Fruit fly (Drosophila melanogaster) whole organism, embryonic: Measurements from ENCODE around the gene Dlc90F.
A peak's percentile ranks its signal among the peaks of the same experiment; 100 is the strongest.

Source experiments
- Awh ChIP-seq: fragments of 200-800 bp; sonication (Bioruptor generic); IDR thresholded peaks from 2 replicates; pipeline ENCODE4, ENCODE4 v1.3.6; 2022; ENCODE audit warnings: missing biosample characterization, missing genetic modification characterization
- Bgb ChIP-seq: fragments of 200-800 bp; sonication (Bioruptor generic); IDR thresholded peaks from 2 replicates; pipeline ENCODE4 v1.3.6; 2022; ENCODE audit warnings: missing biosample characterization, missing genetic modification characterization; ENCODE audit not compliant: partially characterized antibody
- CG10274 ChIP-seq: fragments of 200-800 bp; sonication (Bioruptor generic); optimal IDR thresholded peaks from 3 replicates; lab custom pipeline; 2017; ENCODE audit warnings: missing biosample characterization, mild to moderate bottlenecking, missing genetic modification characterization
- CG10366 ChIP-seq: fragments of 200-800 bp; sonication (Bioruptor generic); IDR thresholded peaks from 2 replicates; pipeline ENCODE4 v1.3.6; 2022; ENCODE audit warnings: missing biosample characterization, missing genetic modification characterization
- CG10431 ChIP-seq: fragments of 200-800 bp; sonication (Bioruptor generic); optimal IDR thresholded peaks from 3 replicates; lab custom pipeline; 2018; ENCODE audit warnings: missing biosample characterization, mild to moderate bottlenecking, missing genetic modification characterization
- CG11456 ChIP-seq: fragments of 200-800 bp; sonication (Bioruptor generic); IDR thresholded peaks from 3 replicates; pipeline ENCODE4 v1.3.6; 2022; ENCODE audit warnings: missing biosample characterization, missing genetic modification characterization
- CG11504 ChIP-seq: fragments of 200-800 bp; sonication (Bioruptor generic); optimal IDR thresholded peaks from 3 replicates; lab custom pipeline; 2019; ENCODE audit warnings: missing biosample characterization, mild to moderate bottlenecking, missing genetic modification characterization, moderate library complexity
- CG1233 ChIP-seq: fragments of 200-800 bp; sonication (Bioruptor generic); optimal IDR thresholded peaks from 4 replicates; lab custom pipeline; 2018; ENCODE audit warnings: missing biosample characterization, mild to moderate bottlenecking, missing genetic modification characterization
- CG14667 ChIP-seq: fragments of 200-800 bp; sonication (Bioruptor generic); IDR thresholded peaks from 2 replicates; pipeline ENCODE4 v1.3.6; 2022; ENCODE audit warnings: missing biosample characterization, missing genetic modification characterization
- CG15696 ChIP-seq: fragments of 200-800 bp; sonication (Bioruptor generic); optimal IDR thresholded peaks from 2 replicates; lab custom pipeline; 2019; ENCODE audit warnings: missing biosample characterization, mild to moderate bottlenecking, missing genetic modification characterization, moderate library complexity
- CG1602 ChIP-seq: fragments of 200-800 bp; sonication (Bioruptor generic); optimal IDR thresholded peaks from 3 replicates; lab custom pipeline; 2016; ENCODE audit warnings: missing biosample characterization, missing genetic modification characterization
- CG16863 ChIP-seq: fragments of 200-800 bp; sonication (Bioruptor generic); optimal IDR thresholded peaks from 3 replicates; lab custom pipeline; 2016; ENCODE audit warnings: missing biosample characterization, missing genetic modification characterization
- CG17359 ChIP-seq: fragments of 200-800 bp; sonication (Bioruptor generic); optimal IDR thresholded peaks from 3 replicates; lab custom pipeline; 2018; ENCODE audit warnings: missing biosample characterization, mild to moderate bottlenecking, missing genetic modification characterization, moderate library complexity
- CG18619 ChIP-seq: fragments of 200-800 bp; sonication (Bioruptor generic); optimal IDR thresholded peaks from 3 replicates; lab custom pipeline; 2017; ENCODE audit warnings: missing biosample characterization, mild to moderate bottlenecking, missing genetic modification characterization
- CG18764 ChIP-seq: fragments of 200-800 bp; sonication (Bioruptor generic); optimal IDR thresholded peaks from 3 replicates; lab custom pipeline; 2016; ENCODE audit warnings: missing biosample characterization, missing genetic modification characterization
- CG2712 ChIP-seq: fragments of 200-800 bp; optimal IDR thresholded peaks from 3 replicates; lab custom pipeline; 2019; ENCODE audit warnings: missing biosample characterization, mild to moderate bottlenecking, missing genetic modification characterization, moderate library complexity
- CG42726 ChIP-seq: fragments of 200-800 bp; sonication (Bioruptor generic); IDR thresholded peaks from 2 replicates; pipeline ENCODE4 v1.3.6; 2022; ENCODE audit warnings: missing biosample characterization, missing genetic modification characterization; ENCODE audit not compliant: partially characterized antibody
- CG4424 ChIP-seq: fragments of 200-800 bp; sonication (Bioruptor generic); optimal IDR thresholded peaks from 3 replicates; lab custom pipeline; 2016; ENCODE audit warnings: missing biosample characterization, missing genetic modification characterization
- CG6683 ChIP-seq: fragments of 200-800 bp; sonication (Bioruptor generic); optimal IDR thresholded peaks from 2 replicates; lab custom pipeline; 2017; ENCODE audit warnings: missing biosample characterization, mild to moderate bottlenecking, missing genetic modification characterization, missing genetic modification reagents
- CG6813 ChIP-seq: fragments of 200-800 bp; sonication (Bioruptor generic); optimal IDR thresholded peaks from 2 replicates; lab custom pipeline; 2017; ENCODE audit warnings: missing biosample characterization, missing genetic modification characterization, mild to moderate bottlenecking, moderate library complexity, missing genetic modification reagents
- CG6854 ChIP-seq: fragments of 200-800 bp; sonication (Bioruptor generic); optimal IDR thresholded peaks from 3 replicates; lab custom pipeline; 2017; ENCODE audit warnings: missing biosample characterization, mild to moderate bottlenecking, missing genetic modification characterization
- CG8944 ChIP-seq: fragments of 200-800 bp; sonication (Bioruptor generic); optimal IDR thresholded peaks from 3 replicates; lab custom pipeline; 2016; ENCODE audit warnings: missing biosample characterization, missing genetic modification characterization
- Camta ChIP-seq: fragments of 200-800 bp; sonication (Bioruptor generic); optimal IDR thresholded peaks from 2 replicates; lab custom pipeline; 2016; ENCODE audit warnings: missing biosample characterization, missing genetic modification characterization
- Chrac-16 ChIP-seq: fragments of 200-800 bp; sonication (Bioruptor generic); optimal IDR thresholded peaks from 3 replicates; lab custom pipeline; 2016; ENCODE audit warnings: missing biosample characterization, missing genetic modification characterization
- Dbx ChIP-seq: fragments of 200-800 bp; sonication (Bioruptor generic); IDR thresholded peaks from 3 replicates; pipeline ENCODE4 v1.3.6; 2022; ENCODE audit warnings: missing biosample characterization, missing genetic modification characterization
- Dip2 ChIP-seq: fragments of 200-800 bp; sonication (Bioruptor generic); IDR thresholded peaks from 2 replicates; pipeline ENCODE4 v1.3.6; 2022; ENCODE audit warnings: missing biosample characterization, missing genetic modification characterization
- Fer3 ChIP-seq: fragments of 200-800 bp; sonication (Bioruptor generic); optimal IDR thresholded peaks from 2 replicates; lab custom pipeline; 2018; ENCODE audit warnings: missing biosample characterization, mild to moderate bottlenecking, missing genetic modification characterization, moderate library complexity
- Hr39 ChIP-seq: fragments of >200 bp; optimal IDR thresholded peaks from 2 replicates; lab custom pipeline; 2017
- Kr ChIP-seq: fragments of 200-800 bp; sonication (Bioruptor generic); optimal IDR thresholded peaks from 2 replicates; lab custom pipeline; 2017; ENCODE audit warnings: missing biosample characterization, mild to moderate bottlenecking, missing genetic modification characterization
- NK7.1 ChIP-seq: fragments of 200-800 bp; sonication (Bioruptor generic); optimal IDR thresholded peaks from 3 replicates; lab custom pipeline; 2016; ENCODE audit warnings: missing biosample characterization, missing genetic modification characterization
- Oaz ChIP-seq: fragments of 200-800 bp; sonication (Bioruptor generic); IDR thresholded peaks from 2 replicates; pipeline ENCODE4 v1.3.6; 2022; ENCODE audit warnings: missing biosample characterization, missing genetic modification characterization
- Ptx1 ChIP-seq: fragments of 200-800 bp; sonication (Bioruptor generic); IDR thresholded peaks from 2 replicates; pipeline ENCODE4 v1.3.6; 2022; ENCODE audit warnings: missing biosample characterization, missing genetic modification characterization
- Ssrp ChIP-seq: fragments of 200-800 bp; sonication (Bioruptor generic); optimal IDR thresholded peaks from 2 replicates; lab custom pipeline; 2018; ENCODE audit warnings: missing biosample characterization, mild to moderate bottlenecking, missing genetic modification characterization, moderate library complexity
- ab ChIP-seq: fragments of 200-800 bp; sonication (Bioruptor generic); optimal IDR thresholded peaks from 2 replicates; lab custom pipeline; 2016; ENCODE audit warnings: missing biosample characterization, missing genetic modification characterization
- crc ChIP-seq: fragments of 200-800 bp; sonication (Bioruptor generic); optimal IDR thresholded peaks from 2 replicates; lab custom pipeline; 2016; ENCODE audit warnings: missing biosample characterization, missing genetic modification characterization
- crol ChIP-seq: fragments of 200-800 bp; sonication (Bioruptor generic); IDR thresholded peaks from 2 replicates; pipeline ENCODE4 v1.3.6; 2022; ENCODE audit warnings: missing biosample characterization, missing genetic modification characterization
- dpn ChIP-seq, 2 experiments: fragments of 200-800 bp; sonication (Bioruptor generic); optimal IDR thresholded peaks; 3 replicates each; lab custom pipeline; 2016; ENCODE audit warnings: missing biosample characterization in 2 of 2, missing genetic modification characterization in 2 of 2
- ewg ChIP-seq: fragments of 200-800 bp; sonication (Bioruptor generic); optimal IDR thresholded peaks from 3 replicates; lab custom pipeline; 2017; ENCODE audit warnings: mild to moderate bottlenecking, missing biosample characterization, missing genetic modification reagents, missing genetic modification characterization
- fru ChIP-seq: fragments of >200 bp; optimal IDR thresholded peaks from 2 replicates; lab custom pipeline; 2017
- gcm ChIP-seq: fragments of 200-800 bp; sonication (Bioruptor generic); optimal IDR thresholded peaks from 2 replicates; lab custom pipeline; 2019; ENCODE audit warnings: missing biosample characterization, mild to moderate bottlenecking, missing genetic modification characterization, moderate library complexity
- gfzf ChIP-seq: fragments of 200-800 bp; sonication (Bioruptor generic); optimal IDR thresholded peaks from 2 replicates; lab custom pipeline; 2016; ENCODE audit warnings: missing biosample characterization, mild to moderate bottlenecking, missing genetic modification characterization, moderate library complexity
- gro ChIP-seq: fragments of 200-800 bp; sonication (Bioruptor generic); optimal IDR thresholded peaks from 2 replicates; lab custom pipeline; 2016; ENCODE audit warnings: missing biosample characterization, missing genetic modification characterization
- her ChIP-seq: fragments of 200-800 bp; sonication (Bioruptor generic); optimal IDR thresholded peaks from 2 replicates; lab custom pipeline; 2016; ENCODE audit warnings: missing biosample characterization, missing genetic modification characterization
- kah ChIP-seq: fragments of 200-800 bp; sonication (Bioruptor generic); optimal IDR thresholded peaks from 2 replicates; lab custom pipeline; 2018; ENCODE audit warnings: missing biosample characterization, mild to moderate bottlenecking, missing genetic modification characterization
- p53 ChIP-seq: fragments of 200-800 bp; sonication (Bioruptor generic); optimal IDR thresholded peaks from 2 replicates; lab custom pipeline; 2016; ENCODE audit warnings: missing biosample characterization, missing genetic modification characterization
- pros ChIP-seq: fragments of 200-800 bp; sonication (Bioruptor generic); optimal IDR thresholded peaks from 3 replicates; lab custom pipeline; 2019; ENCODE audit warnings: missing biosample characterization, mild to moderate bottlenecking, missing genetic modification characterization, moderate library complexity
- rib ChIP-seq: fragments of 200-800 bp; sonication (Bioruptor generic); IDR thresholded peaks from 2 replicates; pipeline ENCODE4 v1.3.6; 2022; ENCODE audit warnings: missing biosample characterization, missing genetic modification characterization
- so ChIP-seq: fragments of 200-800 bp; sonication (Bioruptor generic); IDR thresholded peaks from 3 replicates; pipeline ENCODE4 v1.3.6; 2022; ENCODE audit warnings: missing biosample characterization, missing genetic modification characterization
- tio ChIP-seq: fragments of 200-800 bp; sonication (Bioruptor generic); optimal IDR thresholded peaks from 2 replicates; lab custom pipeline; 2017; ENCODE audit warnings: missing biosample characterization, missing genetic modification characterization, inconsistent platforms
- tna ChIP-seq: fragments of 200-800 bp; sonication (Bioruptor generic); IDR thresholded peaks from 2 replicates; pipeline ENCODE4 v1.3.6; 2022; ENCODE audit warnings: missing biosample characterization, missing genetic modification characterization; ENCODE audit not compliant: partially characterized antibody
- tup ChIP-seq: fragments of 200-800 bp; sonication (Bioruptor generic); optimal IDR thresholded peaks from 2 replicates; lab custom pipeline; 2016; ENCODE audit warnings: missing biosample characterization, mild to moderate bottlenecking, missing genetic modification characterization, moderate library complexity
- z ChIP-seq: fragments of 200-800 bp; sonication (Bioruptor generic); IDR thresholded peaks from 3 replicates; pipeline ENCODE4 v1.3.6; 2022; ENCODE audit warnings: missing biosample characterization, missing genetic modification characterization

The Dlc90F gene

DNA sequence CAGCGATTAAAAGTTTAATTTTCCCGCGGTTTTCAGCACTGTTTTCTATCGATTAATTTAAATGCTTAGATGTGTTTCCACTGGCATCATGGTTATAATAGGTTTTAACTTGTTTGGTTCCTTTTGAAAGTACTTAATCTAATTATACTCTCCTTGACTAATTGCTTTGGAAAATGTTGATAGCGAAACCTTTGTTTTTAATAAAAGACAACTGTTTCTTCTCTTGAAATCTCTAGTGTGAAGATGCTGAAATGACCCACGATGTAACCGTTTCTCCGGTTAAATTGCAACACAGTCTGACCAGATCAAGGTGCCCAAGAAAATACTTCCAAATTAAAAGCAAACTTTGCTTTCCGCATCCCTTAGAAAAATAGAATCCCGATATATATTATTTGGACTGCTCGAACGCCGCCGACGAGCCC, at the start of gene Dlc90F (continued):
- peak; percentile 62 for TF ChIP-seq CG15696 (tag; lab: Kevin White, UChicago)
- TF ChIP-seq CG10366: peak; percentile 78
- TF ChIP-seq gro (GFP tag; lab: Kevin White, UChicago): peak; percentile 33
- TF ChIP-seq crol (GFP tag; lab: Robert Waterston, UW): no peak
- TF ChIP-seq CG11456 (GFP tag; lab: Robert Waterston, UW): peak; percentile 86
- peak; percentile 6 for TF ChIP-seq tup (GFP tag; lab: Kevin White, UChicago)
- peak; percentile 34 for TF ChIP-seq CG1233 (GFP tag; lab: Kevin White, UChicago)
- TF ChIP-seq Camta (GFP tag; lab: Kevin White, UChicago): peak; percentile 78
- TF ChIP-seq crc (GFP tag; lab: Kevin White, UChicago): peak; percentile 82
- peak; percentile 60 for TF ChIP-seq Fer3 (tag; lab: Kevin White, UChicago)
- TF ChIP-seq Chrac-16: peak; percentile 84
- TF ChIP-seq fru (lab: Kevin White, UChicago): no peak
- peak; percentile 77 for TF ChIP-seq CG14667 (GFP tag; lab: Robert Waterston, UW)
- TF ChIP-seq tio (GFP tag; lab: Kevin White, UChicago): peak; percentile 86
- no peak for TF ChIP-seq Hr39
- TF ChIP-seq CG6813: no peak
- peak; percentile 95 for TF ChIP-seq gfzf (GFP tag; lab: Kevin White, UChicago)
- peak; percentile 38 for TF ChIP-seq CG18764
- no peak for TF ChIP-seq gcm (GFP tag; lab: Kevin White, UChicago)
- no peak for TF ChIP-seq CG10274 (GFP tag; lab: Kevin White, UChicago)
- TF ChIP-seq CG10431: peak; percentile 34
- no peak for TF ChIP-seq Kr (GFP tag; lab: Kevin White, UChicago)
- TF ChIP-seq so: no peak
- no peak for TF ChIP-seq CG6683 (GFP tag; lab: Kevin White, UChicago)
- TF ChIP-seq Bgb (GFP tag; lab: Robert Waterston, UW): peak; percentile 9; the same call in 1 of the 2 replicates
- TF ChIP-seq CG8944 (GFP tag; lab: Kevin White, UChicago): peak; percentile 63
- peak; percentile 68 for TF ChIP-seq p53 (GFP tag; lab: Kevin White, UChicago)
- peak; percentile 54 for TF ChIP-seq her (GFP tag; lab: Kevin White, UChicago)
- peak; percentile 75 for TF ChIP-seq CG1602 (GFP tag; lab: Kevin White, UChicago)
- TF ChIP-seq Ptx1 (GFP tag; lab: Robert Waterston, UW): peak; percentile 90
- no peak for TF ChIP-seq Dip2 (GFP tag; lab: Robert Waterston, UW)
- no peak for TF ChIP-seq pros (GFP tag; lab: Kevin White, UChicago)
- TF ChIP-seq Oaz: peak; percentile 62
- TF ChIP-seq Ssrp: peak; percentile 84
- no peak for TF ChIP-seq CG42726 (GFP tag; lab: Robert Waterston, UW)
- peak; percentile 72; the same call in 2 of the 3 replicates for TF ChIP-seq Dbx (GFP tag; lab: Robert Waterston, UW)
- peak; percentile 57 for TF ChIP-seq CG17359 (tag; lab: Kevin White, UChicago)
- peak; percentile 41 for TF ChIP-seq CG16863 (GFP tag; lab: Kevin White, UChicago)
- TF ChIP-seq ab (GFP tag; lab: Kevin White, UChicago): no peak
- TF ChIP-seq rib: peak; percentile 47; the same call in 1 of the 2 replicates
- TF ChIP-seq NK7.1 (GFP tag; lab: Kevin White, UChicago): peak; percentile 35
- no peak for TF ChIP-seq z
- TF ChIP-seq kah (GFP tag; lab: Kevin White, UChicago): no peak
- TF ChIP-seq CG4424 (GFP tag; lab: Kevin White, UChicago): peak; percentile 66
- TF ChIP-seq CG18619: peak; percentile 78
- TF ChIP-seq dpn (GFP tag; optimal IDR thresholded peaks at IDR 0.05; lab: Kevin White, UChicago): peak; percentile 76 to 85
- peak; percentile 66 for TF ChIP-seq ewg (GFP tag; lab: Kevin White, UChicago)
- TF ChIP-seq CG6854 (GFP tag; lab: Kevin White, UChicago): no peak
- TF ChIP-seq Awh (GFP tag; lab: Robert Waterston, UW): peak; percentile 69; the same call in 1 of the 2 replicates
- peak; percentile 79 for TF ChIP-seq CG11504 (tag; lab: Kevin White, UChicago)
- TF ChIP-seq tna (GFP tag; lab: Robert Waterston, UW): no peak
- peak; percentile 83 for TF ChIP-seq CG2712 (tag; lab: Kevin White, UChicago)
